Fruit fly (Drosophila melanogaster): ENCODE data around the gene capt.

The capt gene

dm6 chr2L:1121942-1122710 lies 35.9 kb downstream of the capt start (continued):
- TF ChIP-seq CG7963 (GFP tag; IDR thresholded peaks at IDR 0.05; ENCODE audit: partially characterized antibody) (no peak), CG12236 (GFP tag; optimal IDR thresholded peaks at IDR 0.05) (no peak), Hr3 (GFP tag; optimal IDR thresholded peaks at IDR 0.05) (no peak), CG31441 (GFP tag; IDR thresholded peaks at IDR 0.05) (no peak), CG14710 (tag; optimal IDR thresholded peaks at IDR 0.05) (peak; percentile 11), az2 (GFP tag; optimal IDR thresholded peaks at IDR 0.05) (no peak), CG4820 (GFP tag; optimal IDR thresholded peaks at IDR 0.05) (no peak), cad (GFP tag; optimal IDR thresholded peaks at IDR 0.05) (no peak), Gsc (GFP tag; IDR thresholded peaks at IDR 0.05) (no peak), ind (GFP tag; optimal IDR thresholded peaks at IDR 0.05) (no peak), CG10959 (GFP tag; IDR thresholded peaks at IDR 0.05) (no peak), CG7372 (GFP tag; IDR thresholded peaks at IDR 0.05) (no peak), CG18476 (GFP tag; optimal IDR thresholded peaks at IDR 0.05) (no peak), CG32532 (GFP tag; IDR thresholded peaks at IDR 0.05) (no peak), CG43689 (GFP tag; IDR thresholded peaks at IDR 0.05) (no peak), chif (GFP tag; optimal IDR thresholded peaks at IDR 0.05) (no peak), bsh (GFP tag; optimal IDR thresholded peaks at IDR 0.05) (peak in 1 of 2 experiments; percentile 22), CG30403 (GFP tag; optimal IDR thresholded peaks at IDR 0.05) (no peak), CG15601 (tag; optimal IDR thresholded peaks at IDR 0.05) (peak; percentile 21), CG18262 (tag; optimal IDR thresholded peaks at IDR 0.05) (peak; percentile 9), CG10274 (GFP tag; optimal IDR thresholded peaks at IDR 0.05) (peak; percentile 81), pb (GFP tag; optimal IDR thresholded peaks at IDR 0.05) (no peak), Asciz (GFP tag; optimal IDR thresholded peaks at IDR 0.05) (peak; percentile 0), D19A (tag; optimal IDR thresholded peaks at IDR 0.05) (peak; percentile 76), sim (GFP tag; IDR thresholded peaks at IDR 0.05) (no peak), CG2678 (tag; optimal IDR thresholded peaks at IDR 0.05) (no peak), rib (GFP tag; IDR thresholded peaks at IDR 0.05) (no peak), D (optimal IDR thresholded peaks at IDR 0.05) (no peak), D (GFP tag; optimal IDR thresholded peaks at IDR 0.05) (no peak), gem (tag; optimal IDR thresholded peaks at IDR 0.05) (peak; percentile 14), CG16863 (GFP tag; optimal IDR thresholded peaks at IDR 0.05) (peak; percentile 0), CG9215 (GFP tag; IDR thresholded peaks at IDR 0.05) (no peak), CG14965 (GFP tag; optimal IDR thresholded peaks at IDR 0.05; ENCODE audit: borderline replicate concordance) (no peak), CG12071 (GFP tag; optimal IDR thresholded peaks at IDR 0.05) (peak; percentile 7), Med (GFP tag) (peak; percentile 63)

- TF ChIP-seq Deaf1 (tag; optimal IDR thresholded peaks at IDR 0.05) (no peak), GATAe (GFP tag; conservative IDR thresholded peaks at IDR 0.05) (peak; percentile 95), CG11398 (GFP tag; optimal IDR thresholded peaks at IDR 0.05) (no peak), rib (GFP tag; IDR thresholded peaks at IDR 0.05) (0 out of 2 replicates have a peak, but pooled peaks have one; percentile 9), sd (tag; optimal IDR thresholded peaks at IDR 0.05) (peak; percentile 9), CG4617 (GFP tag; optimal IDR thresholded peaks at IDR 0.05; ENCODE audit: borderline replicate concordance) (no peak), mld (GFP tag; IDR thresholded peaks at IDR 0.05; ENCODE audit: partially characterized antibody) (no peak), CG6765 (GFP tag; optimal IDR thresholded peaks at IDR 0.05) (no peak), ken (GFP tag; IDR thresholded peaks at IDR 0.05) (no peak), Med (GFP tag) (peak; percentile 59), chif (GFP tag; optimal IDR thresholded peaks at IDR 0.05) (no peak), sens (GFP tag) (no peak), mirr (GFP tag; optimal IDR thresholded peaks at IDR 0.05) (peak; percentile 11), exex (tag; optimal IDR thresholded peaks at IDR 0.05) (peak; percentile 51), CG12236 (GFP tag; optimal IDR thresholded peaks at IDR 0.05) (no peak), sug (tag; optimal IDR thresholded peaks at IDR 0.05) (peak; percentile 11), corto (GFP tag; optimal IDR thresholded peaks at IDR 0.05) (no peak), CG10543 (GFP tag; optimal IDR thresholded peaks at IDR 0.05) (no peak), Hey (tag; optimal IDR thresholded peaks at IDR 0.05) (peak; percentile 60)
Measured at dm6 chr2L:1120206-1120902, 37.7 kb downstream of the capt start.
